Fruit fly (Drosophila melanogaster): Measurements from ENCODE around the gene Tsp39D.

- TF ChIP-seq CG15710 (tag; optimal IDR thresholded peaks at IDR 0.05) (no peak), EcR (GFP tag; optimal IDR thresholded peaks at IDR 0.05) (no peak), CG4496 (GFP tag; IDR thresholded peaks at IDR 0.05) (no peak), CG10348 (GFP tag; IDR thresholded peaks at IDR 0.05) (no peak), rn (GFP tag; IDR thresholded peaks at IDR 0.05) (no peak), Snoo (tag; optimal IDR thresholded peaks at IDR 0.05) (no peak), CG12605 (GFP tag; IDR thresholded peaks at IDR 0.05) (no peak), CG13204 (GFP tag; optimal IDR thresholded peaks at IDR 0.05) (no peak), CG17806 (tag; optimal IDR thresholded peaks at IDR 0.05) (no peak), CG14655 (GFP tag; optimal IDR thresholded peaks at IDR 0.05) (no peak), gl (tag; optimal IDR thresholded peaks at IDR 0.05) (no peak), CG32121 (GFP tag; IDR thresholded peaks at IDR 0.05) (no peak)
These were observed 33.2 kb upstream of the Tsp39D start for dm6 chr2L:21311200-21311689.
